Worm (Caenorhabditis elegans): Measurements from ENCODE around the gene lmtr-2.

ce11 chrV:7970519-7970918 is 40.4 kb downstream of the lmtr-2 start:
- no peak for TF ChIP-seq tab-1 (GFP tag; IDR thresholded peaks at IDR 0.05)
- TF ChIP-seq flt-1 (GFP tag; IDR thresholded peaks at IDR 0.05) = no peak
- TF ChIP-seq T22C8.4 (GFP tag; IDR thresholded peaks at IDR 0.05) = no peak
- TF ChIP-seq ref-1 (GFP tag; conservative IDR thresholded peaks at IDR 0.05) = no peak
- no peak for TF ChIP-seq klf-2 (GFP tag; conservative IDR thresholded peaks at IDR 0.05)
- no peak for TF ChIP-seq ztf-29 (GFP tag; IDR thresholded peaks at IDR 0.05)
- TF ChIP-seq med-1 (GFP tag; optimal IDR thresholded peaks at IDR 0.05; ENCODE audit: insufficient read depth) = no peak

Data from whole organism, midembryonic.